3 fruit fly cellular contexts compared by ENCODE assay signal in genomic region chr3L:9425838-9426237, dm6.
TF ChIP-seq lines count a peak whose summit lies in the region.

No protein-coding gene starts in this region.

- TF ChIP-seq CTCF in whole organism, embryonic (GFP tag; optimal IDR thresholded peaks at IDR 0.05; lab: Kevin White, UChicago), result no peak

TF ChIP-seq in whole organism, embryonic, 481 proteins besides CTCF, POLR2A, EP300 and RAD21 (continues in another document):
- TF ChIP-seq CG7839 (tag; optimal IDR thresholded peaks at IDR 0.05; lab: Kevin White, UChicago) (peak; percentile 31), esg (GFP tag; conservative IDR thresholded peaks at IDR 0.05; lab: Robert Waterston, UW) (no peak), CG11504 (tag; optimal IDR thresholded peaks at IDR 0.05; lab: Kevin White, UChicago) (peak; percentile 48), CG30431 (GFP tag; optimal IDR thresholded peaks at IDR 0.05; lab: Kevin White, UChicago) (no peak), C15 (GFP tag; IDR thresholded peaks at IDR 0.05; lab: Robert Waterston, UW) (no peak), trh (GFP tag; optimal IDR thresholded peaks at IDR 0.05; lab: Kevin White, UChicago) (no peak), fd3F (GFP tag; optimal IDR thresholded peaks at IDR 0.05; lab: Kevin White, UChicago) (no peak), CG6791 (GFP tag; IDR thresholded peaks at IDR 0.05; lab: Robert Waterston, UW; ENCODE audit: partially characterized antibody) (no peak), Spps (tag; optimal IDR thresholded peaks at IDR 0.05; lab: Kevin White, UChicago) (no peak), CG6683 (GFP tag; optimal IDR thresholded peaks at IDR 0.05; lab: Kevin White, UChicago) (no peak), ci (GFP tag; IDR thresholded peaks at IDR 0.05; lab: Robert Waterston, UW) (peak; percentile 50; the same call in 1 of the 3 replicates), vvl (GFP tag; IDR thresholded peaks at IDR 0.05; lab: Robert Waterston, UW) (peak; percentile 76), D19B (GFP tag; optimal IDR thresholded peaks at IDR 0.05; lab: Kevin White, UChicago) (no peak), ems (GFP tag; optimal IDR thresholded peaks at IDR 0.05; lab: Kevin White, UChicago) (no peak), ATbp (GFP tag; optimal IDR thresholded peaks at IDR 0.05; lab: Kevin White, UChicago) (peak; percentile 29), PHDP (tag; optimal IDR thresholded peaks at IDR 0.05; lab: Kevin White, UChicago) (peak; percentile 10), Xrp1 (GFP tag; IDR thresholded peaks at IDR 0.05; lab: Robert Waterston, UW) (peak; percentile 14; the same call in 1 of the 2 replicates), CG3163 (GFP tag; optimal IDR thresholded peaks at IDR 0.05; lab: Kevin White, UChicago) (no peak), stwl (tag; optimal IDR thresholded peaks at IDR 0.05; lab: Kevin White, UChicago) (peak; percentile 37), unpg (GFP tag; optimal IDR thresholded peaks at IDR 0.05; lab: Kevin White, UChicago) (peak; percentile 18), CG2678 (tag; optimal IDR thresholded peaks at IDR 0.05; lab: Kevin White, UChicago) (peak; percentile 32), MESR4 (GFP tag; optimal IDR thresholded peaks at IDR 0.05; lab: Kevin White, UChicago) (no peak), CG1792 (GFP tag; optimal IDR thresholded peaks at IDR 0.05; lab: Kevin White, UChicago) (no peak), CG8765 (GFP tag; IDR thresholded peaks at IDR 0.05; lab: Robert Waterston, UW) (no peak), CG3726 (GFP tag; IDR thresholded peaks at IDR 0.05; lab: Robert Waterston, UW) (no peak), ara (GFP tag; IDR thresholded peaks at IDR 0.05; lab: Robert Waterston, UW) (no peak), dpn (GFP tag; optimal IDR thresholded peaks at IDR 0.05; lab: Kevin White, UChicago) (no peak), Drgx (GFP tag; IDR thresholded peaks at IDR 0.05; lab: Robert Waterston, UW) (peak; percentile 25; the same call in 1 of the 2 replicates), tin (GFP tag; optimal IDR thresholded peaks at IDR 0.05; lab: Kevin White, UChicago) (peak; percentile 25), CG4820 (GFP tag; optimal IDR thresholded peaks at IDR 0.05; lab: Kevin White, UChicago) (no peak), CG32532 (GFP tag; IDR thresholded peaks at IDR 0.05; lab: Robert Waterston, UW) (peak; percentile 16; the same call in 1 of the 2 replicates)

TF ChIP-seq in whole organism, prepupa, 60 proteins besides CTCF, POLR2A, EP300 and RAD21:
- TF ChIP-seq CG31627 (GFP tag; optimal IDR thresholded peaks at IDR 0.05; lab: Kevin White, UChicago) (no peak), CG6163 (GFP tag; IDR thresholded peaks at IDR 0.05; lab: Robert Waterston, UW) (peak; percentile 40; the same call in 1 of the 3 replicates), Smox (GFP tag; optimal IDR thresholded peaks at IDR 0.05; lab: Kevin White, UChicago) (no peak), Eip78C (GFP tag; lab: Kevin White, UChicago) (peak; percentile 36), CG3919 (GFP tag; optimal IDR thresholded peaks at IDR 0.05; lab: Kevin White, UChicago) (peak; percentile 3), CG6792 (GFP tag; optimal IDR thresholded peaks at IDR 0.05; lab: Kevin White, UChicago) (no peak), CG15336 (GFP tag; IDR thresholded peaks at IDR 0.05; lab: Robert Waterston, UW) (peak; percentile 55), CG32006 (GFP tag; optimal IDR thresholded peaks at IDR 0.05; lab: Kevin White, UChicago) (peak; percentile 64), Ets96B (tag; optimal IDR thresholded peaks at IDR 0.05; lab: Kevin White, UChicago) (no peak), CG6854 (GFP tag; optimal IDR thresholded peaks at IDR 0.05; lab: Kevin White, UChicago) (no peak), fkh (GFP tag; optimal IDR thresholded peaks at IDR 0.05; lab: Kevin White, UChicago) (no peak), spab (GFP tag; optimal IDR thresholded peaks at IDR 0.05; lab: Kevin White, UChicago) (no peak), CG10631 (GFP tag; optimal IDR thresholded peaks at IDR 0.05; lab: Kevin White, UChicago) (no peak), eg (GFP tag; IDR thresholded peaks at IDR 0.05; lab: Robert Waterston, UW) (peak; percentile 63; the same call in 2 of the 3 replicates), CG8119 (GFP tag; IDR thresholded peaks at IDR 0.05; lab: Robert Waterston, UW) (peak; percentile 35; the same call in 2 of the 3 replicates), svp (GFP tag; lab: Kevin White, UChicago) (peak; percentile 50), CG6276 (GFP tag; optimal IDR thresholded peaks at IDR 0.05; lab: Kevin White, UChicago) (peak; percentile 10), CG8319 (GFP tag; optimal IDR thresholded peaks at IDR 0.05; lab: Kevin White, UChicago) (no peak), Blimp-1 (GFP tag; optimal IDR thresholded peaks at IDR 0.05; lab: Kevin White, UChicago) (no peak), lz (GFP tag; optimal IDR thresholded peaks at IDR 0.05; lab: Kevin White, UChicago) (no peak), CG34406 (GFP tag; optimal IDR thresholded peaks at IDR 0.05; lab: Kevin White, UChicago) (no peak), vri (GFP tag; optimal IDR thresholded peaks at IDR 0.05; lab: Kevin White, UChicago) (peak; percentile 22), Hr4 (GFP tag; optimal IDR thresholded peaks at IDR 0.05; lab: Kevin White, UChicago) (peak; percentile 63), esn (GFP tag; optimal IDR thresholded peaks at IDR 0.05; lab: Kevin White, UChicago) (no peak), OdsH (GFP tag; optimal IDR thresholded peaks at IDR 0.05; lab: Kevin White, UChicago) (no peak), net (GFP tag; optimal IDR thresholded peaks at IDR 0.05; lab: Kevin White, UChicago) (peak; percentile 31), CG4318 (GFP tag; optimal IDR thresholded peaks at IDR 0.05; lab: Kevin White, UChicago) (peak; percentile 0)

TF ChIP-seq in whole organism, pupa, 21 proteins besides CTCF, POLR2A, EP300 and RAD21:
- TF ChIP-seq CG34367 (tag; optimal IDR thresholded peaks at IDR 0.05; lab: Kevin White, UChicago) (no peak), Ets98B (GFP tag; IDR thresholded peaks at IDR 0.05; lab: Robert Waterston, UW) (peak; percentile 63), Pif1B (GFP tag; optimal IDR thresholded peaks at IDR 0.05; lab: Kevin White, UChicago) (no peak), CG32121 (GFP tag; IDR thresholded peaks at IDR 0.05; lab: Robert Waterston, UW) (peak; percentile 51; the same call in 1 of the 2 replicates), rn (GFP tag; IDR thresholded peaks at IDR 0.05; lab: Robert Waterston, UW) (no peak), CG9948 (tag; optimal IDR thresholded peaks at IDR 0.05; lab: Kevin White, UChicago) (no peak), CG4496 (GFP tag; IDR thresholded peaks at IDR 0.05; lab: Robert Waterston, UW) (peak; percentile 50; the same call in 1 of the 3 replicates), gl (tag; optimal IDR thresholded peaks at IDR 0.05; lab: Kevin White, UChicago) (no peak), CG13204 (GFP tag; optimal IDR thresholded peaks at IDR 0.05; lab: Kevin White, UChicago) (no peak), CG10348 (GFP tag; IDR thresholded peaks at IDR 0.05; lab: Robert Waterston, UW) (no peak), CG14655 (GFP tag; optimal IDR thresholded peaks at IDR 0.05; lab: Kevin White, UChicago) (peak; percentile 34), CG8301 (tag; optimal IDR thresholded peaks at IDR 0.05; lab: Kevin White, UChicago) (peak; percentile 32), EcR (GFP tag; optimal IDR thresholded peaks at IDR 0.05; lab: Kevin White, UChicago) (no peak)

Comparison
In these comparisons a context has a peak if more than half of its experiments do, and no peak if none do; other contexts are left out.
1. Of the 7 proteins assayed by ChIP-seq in both whole organism, embryonic and whole organism, prepupa: peak only in whole organism, embryonic: Blimp-1 and Sox102F; only in whole organism, prepupa: none; in both: none; in neither: 5.